Fruit fly (Drosophila melanogaster): ENCODE results near the gene CG34150.

The CG34150 gene

DNA sequence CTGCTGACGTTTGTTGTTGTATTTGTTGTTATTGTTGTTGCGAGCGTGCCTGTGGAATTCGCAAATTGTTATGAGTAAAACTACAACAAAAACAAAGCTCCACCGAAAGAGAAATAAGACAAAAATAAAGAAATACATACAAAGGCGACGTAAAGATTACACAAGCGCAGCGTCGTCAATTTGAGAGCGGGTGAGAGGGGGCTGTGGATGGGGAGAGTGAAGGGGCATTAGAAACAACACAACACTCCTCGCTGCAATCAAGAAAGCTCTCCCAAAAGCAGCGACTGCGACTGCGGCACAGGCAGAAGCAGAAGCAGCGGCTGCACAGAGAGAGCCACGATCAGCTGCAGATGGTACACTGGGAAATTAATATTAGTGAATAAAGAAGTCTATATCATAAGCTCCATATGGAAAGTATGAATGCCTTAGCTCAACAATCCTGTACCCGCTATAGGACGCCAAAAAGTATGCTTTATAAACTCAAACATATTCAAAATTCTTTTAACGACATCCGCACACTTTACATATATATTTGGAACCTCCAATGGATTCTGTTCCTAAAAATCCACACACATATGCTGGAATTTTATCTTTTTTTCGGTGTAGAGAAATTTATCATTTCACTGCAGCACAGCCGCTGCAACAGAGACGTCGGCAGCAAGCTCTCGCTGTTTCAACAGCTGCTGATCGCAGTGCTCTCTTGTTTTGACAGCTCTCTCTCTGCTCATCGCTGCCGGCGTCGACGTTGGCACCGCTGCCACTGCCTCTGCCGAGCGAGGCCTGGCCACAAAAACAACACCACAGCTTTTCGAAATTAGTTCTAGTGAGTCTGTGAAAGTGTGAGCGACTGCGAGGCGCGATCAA lies 45.3 kb upstream of the CG34150 start, which contains the start of gene CG13631 (continued):
- TF ChIP-seq HHEX (GFP tag; optimal IDR thresholded peaks at IDR 0.05), result peak; percentile 92
- TF ChIP-seq row (GFP tag; IDR thresholded peaks at IDR 0.05), result peak; percentile 94
- TF ChIP-seq Side (GFP tag; optimal IDR thresholded peaks at IDR 0.05), result peak; percentile 94
- peak; percentile 95 for TF ChIP-seq tin (GFP tag; optimal IDR thresholded peaks at IDR 0.05)
- TF ChIP-seq shn (GFP tag; optimal IDR thresholded peaks at IDR 0.05), result peak; percentile 86
- peak; percentile 68 for TF ChIP-seq Meics (GFP tag; optimal IDR thresholded peaks at IDR 0.05)
- TF ChIP-seq CG2202 (tag; optimal IDR thresholded peaks at IDR 0.05), result peak; percentile 94
- TF ChIP-seq Hr78 (GFP tag; optimal IDR thresholded peaks at IDR 0.05), result peak in 1 of 2 experiments; percentile 85
- no peak for TF ChIP-seq ato (GFP tag; IDR thresholded peaks at IDR 0.05; ENCODE audit: partially characterized antibody)
- TF ChIP-seq CG3726 (GFP tag; IDR thresholded peaks at IDR 0.05), result peak; percentile 83; the same call in 2 of the 3 replicates
- TF ChIP-seq Dref (GFP tag; IDR thresholded peaks at IDR 0.05), result no peak
- TF ChIP-seq CG8359 (GFP tag; optimal IDR thresholded peaks at IDR 0.05; ENCODE audit: borderline replicate concordance), result peak; percentile 91
- TF ChIP-seq Blimp-1 (GFP tag; optimal IDR thresholded peaks at IDR 0.05), result peak; percentile 96
- peak; percentile 86 for TF ChIP-seq CG9817 (tag; optimal IDR thresholded peaks at IDR 0.05)
- peak; percentile 44 for TF ChIP-seq CG7271 (tag; optimal IDR thresholded peaks at IDR 0.05)
- peak; percentile 88 for TF ChIP-seq CG14441 (GFP tag; IDR thresholded peaks at IDR 0.05)
- peak; percentile 92 for TF ChIP-seq grau (tag; optimal IDR thresholded peaks at IDR 0.05)
- no peak for TF ChIP-seq CG34224 (GFP tag; IDR thresholded peaks at IDR 0.05; ENCODE audit: partially characterized antibody)
- no peak for TF ChIP-seq BEAF-32 (GFP tag; optimal IDR thresholded peaks at IDR 0.05)
- TF ChIP-seq salm (tag; optimal IDR thresholded peaks at IDR 0.05), result peak; percentile 90
- peak; percentile 80 for TF ChIP-seq CG8281 (tag; optimal IDR thresholded peaks at IDR 0.05)
- peak; percentile 85 for TF ChIP-seq mam (GFP tag; optimal IDR thresholded peaks at IDR 0.05)
- 0 out of 2 replicates have a peak, but pooled peaks have one; percentile 17 for TF ChIP-seq Dip2 (GFP tag; IDR thresholded peaks at IDR 0.05)
- TF ChIP-seq CG10321 (GFP tag; IDR thresholded peaks at IDR 0.05), result no peak
- TF ChIP-seq HmgD (GFP tag; optimal IDR thresholded peaks at IDR 0.05), result peak; percentile 73
- peak; percentile 96 for TF ChIP-seq oc (tag; optimal IDR thresholded peaks at IDR 0.05)
- TF ChIP-seq ranshi (GFP tag; IDR thresholded peaks at IDR 0.05), result peak; percentile 86
- TF ChIP-seq luna (GFP tag; optimal IDR thresholded peaks at IDR 0.05), result no peak
- TF ChIP-seq CG6765 (GFP tag; optimal IDR thresholded peaks at IDR 0.05), result peak; percentile 9
- TF ChIP-seq ara (GFP tag; IDR thresholded peaks at IDR 0.05), result peak; percentile 94
- peak; percentile 4 for TF ChIP-seq CG34376 (GFP tag; optimal IDR thresholded peaks at IDR 0.05)
- peak; percentile 98 for TF ChIP-seq CG1529 (GFP tag; optimal IDR thresholded peaks at IDR 0.05)
- peak; percentile 78 for TF ChIP-seq CG12299 (tag; optimal IDR thresholded peaks at IDR 0.05)
- peak; percentile 55 for TF ChIP-seq CG10543 (GFP tag; optimal IDR thresholded peaks at IDR 0.05)
- TF ChIP-seq CG17328 (GFP tag; IDR thresholded peaks at IDR 0.05), result peak; percentile 91
- peak; percentile 97 for TF ChIP-seq CG15601 (tag; optimal IDR thresholded peaks at IDR 0.05)
- no peak for TF ChIP-seq CG7928 (GFP tag; optimal IDR thresholded peaks at IDR 0.05)
- peak; percentile 94 for TF ChIP-seq ase (GFP tag; IDR thresholded peaks at IDR 0.05)
- TF ChIP-seq maf-S (GFP tag; optimal IDR thresholded peaks at IDR 0.05), result peak; percentile 85
- TF ChIP-seq D (optimal IDR thresholded peaks at IDR 0.05), result no peak
- peak; percentile 98 for TF ChIP-seq D (GFP tag; optimal IDR thresholded peaks at IDR 0.05)
- TF ChIP-seq Bgb (GFP tag; IDR thresholded peaks at IDR 0.05; ENCODE audit: partially characterized antibody), result no peak
- TF ChIP-seq slp2 (GFP tag; optimal IDR thresholded peaks at IDR 0.05), result peak; percentile 97
- peak; percentile 55 for TF ChIP-seq CG4360 (GFP tag; IDR thresholded peaks at IDR 0.05)
- peak; percentile 89 for TF ChIP-seq CG1647 (GFP tag; optimal IDR thresholded peaks at IDR 0.05)
- peak; percentile 84 for TF ChIP-seq NC2α (GFP tag; optimal IDR thresholded peaks at IDR 0.05)
- peak; percentile 61 for TF ChIP-seq pho (GFP tag; optimal IDR thresholded peaks at IDR 0.05)
- TF ChIP-seq MTF-1 (GFP tag; optimal IDR thresholded peaks at IDR 0.05; ENCODE audit: borderline replicate concordance), result peak; percentile 53

All from whole organism, embryonic.